Fruit fly (Drosophila melanogaster): ENCODE measurements around the gene CG11686.

Gene CG11686

dm6 chr3R:13304512-13305069 is 44.4 kb downstream of the CG11686 start:
- TF ChIP-seq fd96Ca (GFP tag; IDR thresholded peaks at IDR 0.05) (peak; percentile 29; the same call in 1 of the 3 replicates), CG14655 (GFP tag; optimal IDR thresholded peaks at IDR 0.05) (no peak), CG4496 (GFP tag; IDR thresholded peaks at IDR 0.05) (peak; percentile 83), CG32121 (GFP tag; IDR thresholded peaks at IDR 0.05) (no peak), EcR (GFP tag; optimal IDR thresholded peaks at IDR 0.05) (no peak), rn (GFP tag; IDR thresholded peaks at IDR 0.05) (no peak)

dm6 chr3R:13305318-13305899 is 45.3 kb downstream of the CG11686 start:
- peak; percentile 65 for TF ChIP-seq CG12605 (GFP tag; IDR thresholded peaks at IDR 0.05)
- TF ChIP-seq CG13204 (GFP tag; optimal IDR thresholded peaks at IDR 0.05) = peak; percentile 58
- peak; percentile 68 for TF ChIP-seq Pif1B (GFP tag; optimal IDR thresholded peaks at IDR 0.05)
- TF ChIP-seq CG10348 (GFP tag; IDR thresholded peaks at IDR 0.05) = no peak
- peak; percentile 88 for TF ChIP-seq CG8301 (tag; optimal IDR thresholded peaks at IDR 0.05)
- TF ChIP-seq Ets98B (GFP tag; IDR thresholded peaks at IDR 0.05) = peak; percentile 45
- peak; percentile 51; the same call in 1 of the 3 replicates for TF ChIP-seq CG4496 (GFP tag; IDR thresholded peaks at IDR 0.05)
- TF ChIP-seq EcR (GFP tag; optimal IDR thresholded peaks at IDR 0.05) = peak; percentile 55
- no peak for TF ChIP-seq CG32121 (GFP tag; IDR thresholded peaks at IDR 0.05)
- TF ChIP-seq Pif1A (GFP tag; optimal IDR thresholded peaks at IDR 0.05) = peak; percentile 62
- peak; percentile 90 for TF ChIP-seq CG9948 (tag; optimal IDR thresholded peaks at IDR 0.05)
- peak; percentile 73 for TF ChIP-seq D1 (tag; optimal IDR thresholded peaks at IDR 0.05)
- peak; percentile 11 for TF ChIP-seq gl (tag; optimal IDR thresholded peaks at IDR 0.05)
- no peak for TF ChIP-seq rn (GFP tag; IDR thresholded peaks at IDR 0.05)
- TF ChIP-seq CG34367 (tag; optimal IDR thresholded peaks at IDR 0.05) = peak; percentile 77
- peak; percentile 96 for TF ChIP-seq CG14655 (GFP tag; optimal IDR thresholded peaks at IDR 0.05)
- TF ChIP-seq CG8159 (tag; optimal IDR thresholded peaks at IDR 0.05) = peak; percentile 91
- TF ChIP-seq CG17806 (tag; optimal IDR thresholded peaks at IDR 0.05) = peak; percentile 82
- TF ChIP-seq CG15710 (tag; optimal IDR thresholded peaks at IDR 0.05) = peak; percentile 84
- TF ChIP-seq Snoo (tag; optimal IDR thresholded peaks at IDR 0.05) = peak; percentile 84
- no peak; the same call in 1 of the 3 replicates for TF ChIP-seq fd96Ca (GFP tag; IDR thresholded peaks at IDR 0.05)

dm6 chr3R:13306595-13306994 is 46.4 kb downstream of the CG11686 start:
- no peak for TF ChIP-seq EcR (GFP tag; optimal IDR thresholded peaks at IDR 0.05)
- no peak for TF ChIP-seq CG12605 (GFP tag; IDR thresholded peaks at IDR 0.05)
- TF ChIP-seq CG8159 (tag; optimal IDR thresholded peaks at IDR 0.05) = no peak
- no peak for TF ChIP-seq D1 (tag; optimal IDR thresholded peaks at IDR 0.05)
- no peak for TF ChIP-seq CG8301 (tag; optimal IDR thresholded peaks at IDR 0.05)
- TF ChIP-seq Pif1A (GFP tag; optimal IDR thresholded peaks at IDR 0.05) = no peak
- no peak for TF ChIP-seq gl (tag; optimal IDR thresholded peaks at IDR 0.05)
- TF ChIP-seq CG4496 (GFP tag; IDR thresholded peaks at IDR 0.05) = no peak

dm6 chr3R:13309133-13309711 is 49.1 kb downstream of the CG11686 start:
- no peak for TF ChIP-seq gl (tag; optimal IDR thresholded peaks at IDR 0.05)
- TF ChIP-seq CG12605 (GFP tag; IDR thresholded peaks at IDR 0.05) = no peak
- TF ChIP-seq CG4496 (GFP tag; IDR thresholded peaks at IDR 0.05) = no peak
- no peak for TF ChIP-seq CG10348 (GFP tag; IDR thresholded peaks at IDR 0.05)
- no peak for TF ChIP-seq Snoo (tag; optimal IDR thresholded peaks at IDR 0.05)
- TF ChIP-seq CG14655 (GFP tag; optimal IDR thresholded peaks at IDR 0.05) = no peak
- no peak for TF ChIP-seq Pif1A (GFP tag; optimal IDR thresholded peaks at IDR 0.05)
- no peak for TF ChIP-seq Pif1B (GFP tag; optimal IDR thresholded peaks at IDR 0.05)
- no peak for TF ChIP-seq D1 (tag; optimal IDR thresholded peaks at IDR 0.05)
- TF ChIP-seq CG8159 (tag; optimal IDR thresholded peaks at IDR 0.05) = no peak
- no peak for TF ChIP-seq CG8301 (tag; optimal IDR thresholded peaks at IDR 0.05)
- no peak for TF ChIP-seq rn (GFP tag; IDR thresholded peaks at IDR 0.05)
- TF ChIP-seq CG9948 (tag; optimal IDR thresholded peaks at IDR 0.05) = no peak
- no peak for TF ChIP-seq CG15710 (tag; optimal IDR thresholded peaks at IDR 0.05)

Data from whole organism, pupa.